Worm (Caenorhabditis elegans): ENCODE results near the gene srd-45.

The srd-45 gene

ce11 chrX:12367498-12367897 lies 38.7 kb downstream of the srd-45 start (continued):
- TF ChIP-seq F10B5.3 (tag; optimal IDR thresholded peaks at IDR 0.05) (no peak), daf-8 (GFP tag; IDR thresholded peaks at IDR 0.05) (no peak), unc-39 (tag; optimal IDR thresholded peaks at IDR 0.05) (no peak), vab-7 (GFP tag; IDR thresholded peaks at IDR 0.05) (peak; percentile 75), lin-29 (GFP tag; IDR thresholded peaks at IDR 0.05) (no peak), snpc-1.2 (GFP tag; IDR thresholded peaks at IDR 0.05) (peak; percentile 84), lin-13 (GFP tag; optimal IDR thresholded peaks at IDR 0.05) (peak; percentile 13), lin-38 (GFP tag; IDR thresholded peaks at IDR 0.05) (no peak), daf-12 (tag; optimal IDR thresholded peaks at IDR 0.05) (no peak), dmd-6 (GFP tag; IDR thresholded peaks at IDR 0.05) (peak; percentile 55), ztf-11 (tag; optimal IDR thresholded peaks at IDR 0.05) (no peak), aha-1 (tag) (peak; percentile 94), rbr-2 (tag; optimal IDR thresholded peaks at IDR 0.05) (peak; percentile 30), mdl-1 (tag; optimal IDR thresholded peaks at IDR 0.05) (peak in 1 of 2 experiments; percentile 72), F26F4.8 (GFP tag; conservative IDR thresholded peaks at IDR 0.05) (no peak), aly-2 (tag; optimal IDR thresholded peaks at IDR 0.05) (no peak), unc-62 (GFP tag; optimal IDR thresholded peaks at IDR 0.05 in 1 of 2) (no peak), unc-62 (tag; optimal IDR thresholded peaks at IDR 0.05) (no peak), lin-1 (GFP tag; IDR thresholded peaks at IDR 0.05) (peak; percentile 53; the same call in 1 of the 2 replicates), nhr-25 (tag; optimal IDR thresholded peaks at IDR 0.05; ENCODE audit: borderline replicate concordance, insufficient read depth) (no peak), ceh-62 (tag; optimal IDR thresholded peaks at IDR 0.05) (no peak), nhr-48 (tag; optimal IDR thresholded peaks at IDR 0.05) (no peak), duxl-1 (tag; optimal IDR thresholded peaks at IDR 0.05; ENCODE audit: poor library complexity) (peak; percentile 81), hmg-1.1 (GFP tag; IDR thresholded peaks at IDR 0.05) (peak; percentile 90), spr-1 (tag; optimal IDR thresholded peaks at IDR 0.05) (peak; percentile 14), daf-16 (GFP tag; optimal IDR thresholded peaks at IDR 0.05) (peak; percentile 11 to 45), daf-16 (tag; optimal IDR thresholded peaks at IDR 0.05) (peak; percentile 51), lim-7 (GFP tag; IDR thresholded peaks at IDR 0.05) (peak; percentile 88), set-16 (GFP tag; IDR thresholded peaks at IDR 0.05) (no peak), D1046.2 (GFP tag; IDR thresholded peaks at IDR 0.05) (no peak), zag-1 (tag; optimal IDR thresholded peaks at IDR 0.05) (no peak), nhr-28 (tag; optimal IDR thresholded peaks at IDR 0.05) (no peak), pha-4 (GFP tag; IDR thresholded peaks at IDR 0.05) (no peak), pha-4 (tag; optimal IDR thresholded peaks at IDR 0.05) (no peak), hlh-11 (tag; optimal IDR thresholded peaks at IDR 0.05) (peak; percentile 53), zip-11 (GFP tag; IDR thresholded peaks at IDR 0.05) (no peak), ama-1 (optimal IDR thresholded peaks at IDR 0.05) (no peak), zip-2 (tag; optimal IDR thresholded peaks at IDR 0.05) (no peak), T20F7.1 (GFP tag; optimal IDR thresholded peaks at IDR 0.05) (no peak), gei-8 (GFP tag; optimal IDR thresholded peaks at IDR 0.05) (peak; percentile 0), mep-1 (tag; optimal IDR thresholded peaks at IDR 0.05) (peak; percentile 65), ceh-82 (tag; optimal IDR thresholded peaks at IDR 0.05) (no peak), R02D3.7 (tag; optimal IDR thresholded peaks at IDR 0.05) (no peak), mxl-3 (GFP tag; optimal IDR thresholded peaks at IDR 0.05) (peak; percentile 39), ZK337.2 (GFP tag; IDR thresholded peaks at IDR 0.05) (no peak), jun-1 (tag; optimal IDR thresholded peaks at IDR 0.05) (no peak), lsy-2 (tag; optimal IDR thresholded peaks at IDR 0.05) (no peak), F37D6.2 (tag; optimal IDR thresholded peaks at IDR 0.05) (no peak), hlh-30 (tag; optimal IDR thresholded peaks at IDR 0.05; ENCODE audit: insufficient read depth) (peak; percentile 49), ctbp-1 (GFP tag; IDR thresholded peaks at IDR 0.05) (peak; percentile 68; the same call in 1 of the 2 replicates), zfp-3 (GFP tag; conservative IDR thresholded peaks at IDR 0.05) (no peak), fkh-10 (GFP tag; optimal IDR thresholded peaks at IDR 0.05) (no peak), ces-1 (GFP tag; optimal IDR thresholded peaks at IDR 0.05) (no peak)

Measured in whole organism, L4 larva.